Fruit fly (Drosophila melanogaster): ENCODE results near the gene Mon1.

Mon1 gene

DNA sequence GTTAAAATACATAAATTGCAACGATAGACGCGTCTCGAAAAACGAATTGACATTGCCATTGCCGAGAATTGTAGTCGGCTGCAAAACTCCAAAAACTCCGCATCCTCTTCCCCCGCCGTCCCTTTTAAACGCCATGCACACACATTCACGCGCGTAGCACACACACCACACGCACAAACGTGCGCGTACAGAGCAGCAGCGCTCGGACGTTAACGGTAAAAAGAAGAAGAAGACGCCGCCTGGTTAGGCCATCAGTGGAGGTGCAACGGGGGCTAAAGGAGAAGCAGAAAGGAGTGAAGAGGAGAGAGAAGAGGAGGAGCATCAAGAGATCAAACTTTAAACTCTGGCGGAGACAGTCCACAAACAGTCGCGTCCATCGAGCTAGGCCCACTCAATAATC, 28.2 kb upstream of the Mon1 start:
- TF ChIP-seq OdsH (GFP tag; optimal IDR thresholded peaks at IDR 0.05), result no peak
- TF ChIP-seq Mio (GFP tag; optimal IDR thresholded peaks at IDR 0.05), result no peak
- no peak for TF ChIP-seq Vsx2 (GFP tag; optimal IDR thresholded peaks at IDR 0.05; ENCODE audit: partially characterized antibody)
- TF ChIP-seq brk (GFP tag; optimal IDR thresholded peaks at IDR 0.05), result no peak
- TF ChIP-seq foxo (GFP tag; optimal IDR thresholded peaks at IDR 0.05), result no peak

DNA sequence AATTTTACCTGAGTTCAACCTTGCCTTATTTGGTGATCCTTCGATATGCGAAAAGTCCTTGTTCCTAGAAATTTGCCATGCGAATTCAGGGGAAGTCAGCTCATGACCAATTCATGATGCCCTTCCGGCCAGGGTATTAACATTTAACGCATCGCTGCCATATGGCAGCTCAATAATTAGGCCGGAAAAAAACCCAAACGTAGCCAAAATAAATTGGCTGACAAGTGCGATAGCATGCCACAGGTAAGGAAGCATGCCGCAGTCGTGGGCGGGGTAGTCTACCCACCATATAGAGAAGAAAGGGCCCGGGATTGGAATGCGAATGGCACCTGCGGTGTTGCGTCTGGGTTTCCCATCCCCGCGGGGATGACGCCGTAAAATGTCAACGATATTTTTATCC, 26.6 kb upstream of the Mon1 start:
- TF ChIP-seq Hr83 (GFP tag; optimal IDR thresholded peaks at IDR 0.05; ENCODE audit: poor library complexity, severe bottlenecking) (no peak), tai (GFP tag; optimal IDR thresholded peaks at IDR 0.05) (no peak), dmrt93B (GFP tag; optimal IDR thresholded peaks at IDR 0.05) (no peak), Rel (GFP tag; optimal IDR thresholded peaks at IDR 0.05) (no peak), Rel (tag; optimal IDR thresholded peaks at IDR 0.05) (no peak), Jra (GFP tag; optimal IDR thresholded peaks at IDR 0.05) (no peak), CG32264 (GFP tag; optimal IDR thresholded peaks at IDR 0.05) (no peak), ey (GFP tag; optimal IDR thresholded peaks at IDR 0.05) (no peak), CrebA (GFP tag; optimal IDR thresholded peaks at IDR 0.05; ENCODE audit: borderline replicate concordance) (no peak), Sp1 (GFP tag; optimal IDR thresholded peaks at IDR 0.05) (no peak), OdsH (GFP tag; optimal IDR thresholded peaks at IDR 0.05) (no peak), dsf (GFP tag; optimal IDR thresholded peaks at IDR 0.05; ENCODE audit: borderline replicate concordance) (no peak), GATAd (GFP tag; optimal IDR thresholded peaks at IDR 0.05) (no peak), fru (GFP tag; optimal IDR thresholded peaks at IDR 0.05) (no peak)

DNA sequence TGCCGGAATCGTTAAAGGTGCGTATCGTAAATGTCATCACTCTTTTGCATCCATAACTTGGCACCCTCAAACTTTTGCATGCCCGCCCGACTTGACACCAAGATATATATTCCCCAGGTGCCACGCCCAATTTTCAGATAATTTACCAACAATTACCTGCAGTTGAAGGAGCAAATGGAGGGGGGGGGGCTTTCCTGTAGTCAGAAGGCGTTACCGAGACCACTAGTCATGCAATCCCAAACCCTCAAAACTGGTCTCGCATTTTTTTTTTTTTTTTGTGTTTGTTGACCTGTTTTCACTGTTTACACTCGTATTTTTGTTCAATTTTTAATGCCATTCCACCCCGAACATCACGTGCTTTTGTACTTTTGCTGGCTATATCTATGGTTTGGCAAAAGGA, 24.7 kb upstream of the Mon1 start:
- TF ChIP-seq CrebA (GFP tag; optimal IDR thresholded peaks at IDR 0.05; ENCODE audit: borderline replicate concordance) (no peak), Hr78 (GFP tag; optimal IDR thresholded peaks at IDR 0.05) (no peak)

DNA sequence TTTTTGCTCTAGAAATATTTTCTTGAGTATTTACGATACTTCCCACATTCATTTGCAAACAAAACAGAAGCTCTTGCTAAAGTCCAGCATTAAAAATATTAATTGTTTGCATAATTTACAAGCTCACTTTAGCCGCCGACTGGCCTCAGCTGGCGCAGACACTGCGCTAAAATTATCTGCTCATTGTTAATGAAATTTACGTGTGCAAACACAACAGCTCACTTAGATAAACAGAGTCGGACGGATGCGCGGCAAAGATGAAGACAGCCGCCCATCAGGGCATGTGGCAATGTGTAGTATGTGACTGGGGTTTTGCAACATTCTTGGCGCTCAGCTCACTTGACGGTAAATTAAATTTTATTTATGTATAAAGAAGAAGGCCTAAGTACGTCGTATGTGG, 21.4 kb upstream of the Mon1 start:
- TF ChIP-seq Hr83 (GFP tag; optimal IDR thresholded peaks at IDR 0.05; ENCODE audit: poor library complexity, severe bottlenecking) (peak; percentile 83), sv (GFP tag; optimal IDR thresholded peaks at IDR 0.05) (no peak), foxo (GFP tag; optimal IDR thresholded peaks at IDR 0.05) (peak in 1 of 2 experiments; percentile 16), h (GFP tag; optimal IDR thresholded peaks at IDR 0.05) (peak; percentile 49), br (GFP tag; optimal IDR thresholded peaks at IDR 0.05) (peak; percentile 45), OdsH (GFP tag; optimal IDR thresholded peaks at IDR 0.05) (peak; percentile 18), CrebA (GFP tag; optimal IDR thresholded peaks at IDR 0.05; ENCODE audit: borderline replicate concordance) (no peak)

DNA sequence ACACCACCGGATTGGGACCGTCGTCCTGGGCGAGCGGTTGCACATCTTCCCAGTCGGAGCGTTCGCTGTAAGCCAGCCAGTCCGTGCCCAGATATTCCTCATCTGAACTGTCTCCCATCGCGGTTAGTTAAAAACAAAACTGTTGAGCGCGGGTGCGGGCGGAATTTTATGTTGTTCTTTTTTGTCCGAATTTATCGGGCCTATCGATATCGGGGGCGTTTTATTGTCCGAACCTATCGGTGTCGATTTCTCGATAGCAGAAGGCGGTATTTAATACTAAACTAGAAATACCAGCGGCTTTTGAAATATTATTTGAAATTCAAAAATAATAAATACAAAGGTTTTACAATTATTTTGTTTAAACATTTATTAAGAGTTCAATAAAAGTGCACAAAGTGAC, 20.0 kb upstream of the Mon1 start, which contains the start of gene Fnta:
Fnta (minus strand) TSS at position 204 of the 400 bp plus-strand sequence.
- no peak for TF ChIP-seq Mio (GFP tag; optimal IDR thresholded peaks at IDR 0.05)
- TF ChIP-seq Jra (GFP tag; optimal IDR thresholded peaks at IDR 0.05), result no peak
- no peak for TF ChIP-seq HLH106 (tag; optimal IDR thresholded peaks at IDR 0.05)
- no peak for TF ChIP-seq Hr83 (GFP tag; optimal IDR thresholded peaks at IDR 0.05; ENCODE audit: poor library complexity, severe bottlenecking)
- TF ChIP-seq jim (GFP tag; optimal IDR thresholded peaks at IDR 0.05), result no peak
- no peak for TF ChIP-seq sv (GFP tag; optimal IDR thresholded peaks at IDR 0.05)
- no peak for TF ChIP-seq h (GFP tag; optimal IDR thresholded peaks at IDR 0.05)
- no peak for TF ChIP-seq woc (GFP tag; optimal IDR thresholded peaks at IDR 0.05)
- TF ChIP-seq usp (GFP tag; optimal IDR thresholded peaks at IDR 0.05), result no peak
- TF ChIP-seq Sp1 (GFP tag; optimal IDR thresholded peaks at IDR 0.05), result no peak
- no peak for TF ChIP-seq CG32264 (GFP tag; optimal IDR thresholded peaks at IDR 0.05)
- no peak for TF ChIP-seq br (GFP tag; optimal IDR thresholded peaks at IDR 0.05)

DNA sequence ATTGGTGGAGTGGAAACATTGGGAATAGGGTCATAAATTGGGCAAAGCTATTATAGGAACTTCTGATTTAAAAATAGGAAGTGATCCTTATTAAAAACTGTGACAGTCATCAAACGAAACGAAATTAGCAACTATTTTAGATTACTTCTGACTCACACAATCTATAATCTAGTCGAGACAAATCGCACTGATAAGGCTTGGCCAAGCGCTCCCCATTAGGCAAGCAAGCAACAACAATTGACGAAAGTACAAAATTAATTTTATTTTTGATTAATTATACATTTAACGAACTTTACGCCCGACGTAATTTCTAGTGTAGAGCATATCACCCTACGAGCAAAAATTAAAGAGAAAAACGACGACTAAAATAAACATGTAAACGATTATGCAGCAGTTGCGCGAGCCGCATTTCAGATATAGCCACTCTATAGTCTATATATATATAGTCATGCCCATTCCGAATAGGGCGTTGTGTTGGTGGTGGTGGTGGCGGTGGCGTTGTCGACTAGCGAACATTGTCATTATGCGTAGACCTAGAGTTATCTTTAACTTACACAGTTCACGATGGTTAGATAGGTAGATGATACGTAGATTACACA, 15.3 kb upstream of the Mon1 start, which contains the start of gene Ir25a:
Ir25a (minus strand) TSS at position 210 of the 599 bp plus-strand sequence.
- TF ChIP-seq CG32264 (GFP tag; optimal IDR thresholded peaks at IDR 0.05), result no peak
- TF ChIP-seq CrebA (GFP tag; optimal IDR thresholded peaks at IDR 0.05; ENCODE audit: borderline replicate concordance), result no peak
- no peak for TF ChIP-seq psq (GFP tag; optimal IDR thresholded peaks at IDR 0.05)
- no peak for TF ChIP-seq br (GFP tag; optimal IDR thresholded peaks at IDR 0.05)
- no peak for TF ChIP-seq dmrt93B (GFP tag; optimal IDR thresholded peaks at IDR 0.05)
- no peak for TF ChIP-seq fru (GFP tag; optimal IDR thresholded peaks at IDR 0.05)
- TF ChIP-seq OdsH (GFP tag; optimal IDR thresholded peaks at IDR 0.05), result no peak
- TF ChIP-seq Abd-B (GFP tag; optimal IDR thresholded peaks at IDR 0.05), result no peak
- TF ChIP-seq CG9705 (GFP tag; optimal IDR thresholded peaks at IDR 0.05), result no peak
- TF ChIP-seq Jra (GFP tag; optimal IDR thresholded peaks at IDR 0.05), result no peak
- no peak for TF ChIP-seq dl (GFP tag; optimal IDR thresholded peaks at IDR 0.05; ENCODE audit: insufficient read depth in 1 of 2, partially characterized antibody in 2 of 2)
- TF ChIP-seq rgr (GFP tag; optimal IDR thresholded peaks at IDR 0.05), result no peak
- TF ChIP-seq Rel (GFP tag; optimal IDR thresholded peaks at IDR 0.05), result no peak
- TF ChIP-seq Rel (tag; optimal IDR thresholded peaks at IDR 0.05), result no peak
- TF ChIP-seq Hr78 (GFP tag; optimal IDR thresholded peaks at IDR 0.05), result no peak
- TF ChIP-seq ey (GFP tag; optimal IDR thresholded peaks at IDR 0.05), result no peak
- no peak for TF ChIP-seq h (GFP tag; optimal IDR thresholded peaks at IDR 0.05)
- no peak for TF ChIP-seq sage (GFP tag; optimal IDR thresholded peaks at IDR 0.05)
- TF ChIP-seq Hnf4 (GFP tag; optimal IDR thresholded peaks at IDR 0.05), result no peak

Measured in whole organism, wandering third instar larva.